Fruit fly (Drosophila melanogaster): ENCODE data around the gene CG13606.

The CG13606 gene

dm6 chr3R:24151924-24152809 lies 20.3 kb upstream of the CG13606 start, which contains the start of the genes p38a and CG6178 (continued):
- TF ChIP-seq ato (GFP tag; IDR thresholded peaks at IDR 0.05; ENCODE audit: partially characterized antibody) (no peak), Mad (GFP tag; optimal IDR thresholded peaks at IDR 0.05) (peak; percentile 73), Sry-δ (GFP tag; optimal IDR thresholded peaks at IDR 0.05) (peak; percentile 46), Usf (GFP tag; optimal IDR thresholded peaks at IDR 0.05) (peak; percentile 97), Poxn (GFP tag; IDR thresholded peaks at IDR 0.05) (peak; percentile 88), Bgb (GFP tag; IDR thresholded peaks at IDR 0.05; ENCODE audit: partially characterized antibody) (peak; percentile 8; the same call in 1 of the 2 replicates), caup (GFP tag; optimal IDR thresholded peaks at IDR 0.05; ENCODE audit: severe bottlenecking) (peak; percentile 96), Hey (tag; optimal IDR thresholded peaks at IDR 0.05) (peak; percentile 53), dpn (GFP tag; optimal IDR thresholded peaks at IDR 0.05) (peak; percentile 51 to 94), kah (GFP tag; optimal IDR thresholded peaks at IDR 0.05) (peak; percentile 92), Jarid2 (GFP tag; optimal IDR thresholded peaks at IDR 0.05) (peak; percentile 86), CG9817 (tag; optimal IDR thresholded peaks at IDR 0.05) (peak; percentile 98), D19B (GFP tag; optimal IDR thresholded peaks at IDR 0.05) (peak; percentile 94), tio (GFP tag; optimal IDR thresholded peaks at IDR 0.05) (peak; percentile 92), CG7357 (GFP tag; IDR thresholded peaks at IDR 0.05) (peak; percentile 94), odd (GFP tag; optimal IDR thresholded peaks at IDR 0.05) (peak; percentile 96), sr (GFP tag; IDR thresholded peaks at IDR 0.05) (peak; percentile 68; the same call in 2 of the 3 replicates), rib (GFP tag; IDR thresholded peaks at IDR 0.05) (peak; percentile 92), Myb (GFP tag; optimal IDR thresholded peaks at IDR 0.05) (peak; percentile 33), HLH3B (GFP tag; IDR thresholded peaks at IDR 0.05) (peak; percentile 97), Mrtf (GFP tag; IDR thresholded peaks at IDR 0.05) (peak; percentile 95), bowl (GFP tag; IDR thresholded peaks at IDR 0.05) (peak; percentile 90), ci (GFP tag; IDR thresholded peaks at IDR 0.05) (peak; percentile 89), Xrp1 (GFP tag; IDR thresholded peaks at IDR 0.05) (peak; percentile 96), CG32772 (GFP tag; IDR thresholded peaks at IDR 0.05) (peak; percentile 97), HHEX (GFP tag; optimal IDR thresholded peaks at IDR 0.05) (peak; percentile 97), D19A (tag; optimal IDR thresholded peaks at IDR 0.05) (peak; percentile 98), NFAT (GFP tag; IDR thresholded peaks at IDR 0.05) (peak; percentile 95), CG11695 (GFP tag; IDR thresholded peaks at IDR 0.05) (peak; percentile 98), trem (tag; optimal IDR thresholded peaks at IDR 0.05) (peak; percentile 93), gro (GFP tag; optimal IDR thresholded peaks at IDR 0.05) (peak; percentile 43), CG4707 (GFP tag; optimal IDR thresholded peaks at IDR 0.05) (peak; percentile 75), CG6791 (GFP tag; IDR thresholded peaks at IDR 0.05; ENCODE audit: partially characterized antibody) (0 out of 3 replicates have a peak, but pooled peaks have one; percentile 51), CG17829 (tag; optimal IDR thresholded peaks at IDR 0.05) (peak; percentile 98), gt (GFP tag; IDR thresholded peaks at IDR 0.05) (peak; percentile 86), zfh2 (GFP tag; optimal IDR thresholded peaks at IDR 0.05) (peak; percentile 86), Sox102F (GFP tag; optimal IDR thresholded peaks at IDR 0.05) (peak; percentile 99), ac (GFP tag; optimal IDR thresholded peaks at IDR 0.05) (peak; percentile 67), CG13624 (GFP tag; optimal IDR thresholded peaks at IDR 0.05) (peak; percentile 56), MBD-R2 (GFP tag; IDR thresholded peaks at IDR 0.05) (peak; percentile 81), lola (GFP tag; optimal IDR thresholded peaks at IDR 0.05) (peak in 1 of 3 experiments; percentile 94), knrl (GFP tag; IDR thresholded peaks at IDR 0.05; ENCODE audit: partially characterized antibody) (no peak), CG4617 (GFP tag; optimal IDR thresholded peaks at IDR 0.05; ENCODE audit: borderline replicate concordance) (peak; percentile 82), sens-2 (GFP tag; IDR thresholded peaks at IDR 0.05) (peak; percentile 83), Adf1 (GFP tag; IDR thresholded peaks at IDR 0.05) (peak; percentile 81), HLH54F (GFP tag; optimal IDR thresholded peaks at IDR 0.05) (peak; percentile 68), CG17359 (tag; optimal IDR thresholded peaks at IDR 0.05) (peak; percentile 97)

All from whole organism, embryonic.